Fruit fly (Drosophila melanogaster): Measurements from ENCODE around the gene emc.

emc gene

dm6 chr3L:754612-755011 lies 5.4 kb downstream of the emc start:
- TF ChIP-seq dm (GFP tag; optimal IDR thresholded peaks at IDR 0.05) (no peak), HLHmδ (GFP tag; optimal IDR thresholded peaks at IDR 0.05) (no peak), NfI (GFP tag; optimal IDR thresholded peaks at IDR 0.05) (peak; percentile 15), CG16815 (GFP tag; optimal IDR thresholded peaks at IDR 0.05) (no peak), p53 (GFP tag; optimal IDR thresholded peaks at IDR 0.05) (no peak), Camta (GFP tag; optimal IDR thresholded peaks at IDR 0.05) (peak; percentile 6), HLH3B (GFP tag; IDR thresholded peaks at IDR 0.05) (peak; percentile 10; the same call in 1 of the 2 replicates), CG10366 (GFP tag; IDR thresholded peaks at IDR 0.05) (peak; percentile 18; the same call in 1 of the 2 replicates), CG2712 (tag; optimal IDR thresholded peaks at IDR 0.05) (peak; percentile 12), exex (tag; optimal IDR thresholded peaks at IDR 0.05) (no peak), CG1529 (GFP tag; optimal IDR thresholded peaks at IDR 0.05) (peak; percentile 36), hkb (optimal IDR thresholded peaks at IDR 0.05) (no peak), hkb (GFP tag; IDR thresholded peaks at IDR 0.05) (peak; percentile 67), dpn (GFP tag; optimal IDR thresholded peaks at IDR 0.05) (no peak), B-H1 (GFP tag; IDR thresholded peaks at IDR 0.05) (no peak), CG10462 (GFP tag; optimal IDR thresholded peaks at IDR 0.05) (peak; percentile 36), Lhr (GFP tag; optimal IDR thresholded peaks at IDR 0.05) (no peak), CG6765 (GFP tag; optimal IDR thresholded peaks at IDR 0.05) (no peak), CG9727 (GFP tag; optimal IDR thresholded peaks at IDR 0.05) (peak; percentile 27), ro (GFP tag; IDR thresholded peaks at IDR 0.05) (no peak), Doc3 (GFP tag; IDR thresholded peaks at IDR 0.05; ENCODE audit: partially characterized antibody) (no peak), croc (GFP tag; conservative IDR thresholded peaks at IDR 0.05) (0 out of 3 replicates have a peak, but pooled peaks have one; percentile 13), CG11504 (tag; optimal IDR thresholded peaks at IDR 0.05) (peak; percentile 22), ham (GFP tag; IDR thresholded peaks at IDR 0.05) (no peak), org-1 (GFP tag; optimal IDR thresholded peaks at IDR 0.05) (no peak), Chrac-16 (GFP tag; optimal IDR thresholded peaks at IDR 0.05) (no peak), otp (GFP tag; IDR thresholded peaks at IDR 0.05) (0 out of 3 replicates have a peak, but pooled peaks have one; percentile 55), CG4424 (GFP tag; optimal IDR thresholded peaks at IDR 0.05) (peak; percentile 28), tgo (GFP tag; IDR thresholded peaks at IDR 0.05) (peak; percentile 18; the same call in 1 of the 3 replicates), CG11695 (GFP tag; IDR thresholded peaks at IDR 0.05) (peak; percentile 56; the same call in 2 of the 3 replicates), lola (GFP tag; optimal IDR thresholded peaks at IDR 0.05) (peak in 1 of 3 experiments; percentile 15), tx (GFP tag; optimal IDR thresholded peaks at IDR 0.05) (no peak), CG2875 (GFP tag; optimal IDR thresholded peaks at IDR 0.05) (peak; percentile 42), CG3995 (GFP tag; optimal IDR thresholded peaks at IDR 0.05) (no peak), CoRest (tag; optimal IDR thresholded peaks at IDR 0.05) (no peak), CG13424 (tag; optimal IDR thresholded peaks at IDR 0.05) (peak; percentile 11), esg (GFP tag; conservative IDR thresholded peaks at IDR 0.05) (peak; percentile 40), CG17328 (GFP tag; IDR thresholded peaks at IDR 0.05) (peak; percentile 44), chif (GFP tag; optimal IDR thresholded peaks at IDR 0.05) (peak; percentile 5 to 24), CG6813 (GFP tag; optimal IDR thresholded peaks at IDR 0.05) (peak; percentile 8), CG14014 (GFP tag; IDR thresholded peaks at IDR 0.05) (no peak), CG2120 (GFP tag; optimal IDR thresholded peaks at IDR 0.05) (no peak), dmrt11E (tag; optimal IDR thresholded peaks at IDR 0.05) (peak; percentile 34), Oli (tag; optimal IDR thresholded peaks at IDR 0.05) (peak; percentile 39), CG6689 (GFP tag; IDR thresholded peaks at IDR 0.05) (peak; percentile 45; the same call in 1 of the 2 replicates), phol (tag; optimal IDR thresholded peaks at IDR 0.05) (no peak), sens (GFP tag) (peak; percentile 88), Nf-YA (GFP tag; IDR thresholded peaks at IDR 0.05) (peak; percentile 34; the same call in 1 of the 2 replicates), CG11456 (GFP tag; IDR thresholded peaks at IDR 0.05) (no peak), lov (optimal IDR thresholded peaks at IDR 0.05) (no peak), lov (GFP tag; IDR thresholded peaks at IDR 0.05) (0 out of 3 replicates have a peak, but pooled peaks have one; percentile 10)
